Fruit fly (Drosophila melanogaster) whole organism, adult: ENCODE data around the gene CG32650.

Experiments used
- CG11617 ChIP-seq: fragments of 200-800 bp; sonication (Bioruptor generic); optimal IDR thresholded peaks from 2 replicates; lab custom pipeline; 2017; ENCODE audit warnings: mild to moderate bottlenecking, missing biosample characterization, missing genetic modification reagents, missing genetic modification characterization
- CG12768 ChIP-seq: fragments of 200-800 bp; sonication (Bioruptor generic); optimal IDR thresholded peaks from 2 replicates; lab custom pipeline; 2017; ENCODE audit warnings: missing biosample characterization, missing genetic modification characterization, mild to moderate bottlenecking, moderate library complexity, missing genetic modification reagents
- CG14711 ChIP-seq: fragments of 200-800 bp; sonication (Bioruptor generic); optimal IDR thresholded peaks from 2 replicates; lab custom pipeline; 2018; ENCODE audit warnings: missing biosample characterization, mild to moderate bottlenecking, missing genetic modification characterization, moderate library complexity
- CG1620 ChIP-seq: fragments of 200-800 bp; sonication (Bioruptor generic); optimal IDR thresholded peaks from 2 replicates; lab custom pipeline; 2016; ENCODE audit warnings: missing biosample characterization, missing genetic modification characterization
- CG33017 ChIP-seq: fragments of 200-800 bp; sonication (Bioruptor generic); optimal IDR thresholded peaks from 2 replicates; lab custom pipeline; 2018; ENCODE audit warnings: missing biosample characterization, mild to moderate bottlenecking, missing genetic modification characterization, moderate library complexity
- CG5204 ChIP-seq: fragments of 200-800 bp; sonication (Bioruptor generic); optimal IDR thresholded peaks from 2 replicates; lab custom pipeline; 2016; ENCODE audit warnings: missing biosample characterization, missing genetic modification characterization
- CG7045 ChIP-seq: fragments of 200-800 bp; sonication (Bioruptor generic); optimal IDR thresholded peaks from 2 replicates; lab custom pipeline; 2017; ENCODE audit warnings: missing biosample characterization, mild to moderate bottlenecking, missing genetic modification characterization
- CG7101 ChIP-seq: fragments of 200-800 bp; sonication (Bioruptor generic); optimal IDR thresholded peaks from 2 replicates; lab custom pipeline; 2018; ENCODE audit warnings: missing biosample characterization, mild to moderate bottlenecking, missing genetic modification characterization, moderate library complexity
- Clk ChIP-seq: fragments of 200-800 bp; sonication (Bioruptor generic); optimal IDR thresholded peaks from 2 replicates; lab custom pipeline; 2017; ENCODE audit warnings: missing biosample characterization, missing genetic modification characterization
- Crg-1 ChIP-seq: fragments of 200-800 bp; sonication (Bioruptor generic); optimal IDR thresholded peaks from 2 replicates; lab custom pipeline; 2016; ENCODE audit warnings: missing biosample characterization, missing genetic modification characterization
- Hr96 ChIP-seq: fragments of 200-800 bp; sonication (Bioruptor generic); optimal IDR thresholded peaks from 2 replicates; lab custom pipeline; 2016; ENCODE audit warnings: missing biosample characterization, missing genetic modification characterization
- Mnt ChIP-seq: fragments of 200-800 bp; sonication (Bioruptor generic); optimal IDR thresholded peaks from 2 replicates; lab custom pipeline; 2016; ENCODE audit warnings: missing biosample characterization, mild to moderate bottlenecking, missing genetic modification characterization
- bab1 ChIP-seq: fragments of 200-800 bp; sonication (Bioruptor generic); optimal IDR thresholded peaks from 3 replicates; lab custom pipeline; 2019; ENCODE audit warnings: missing biosample characterization, mild to moderate bottlenecking, missing genetic modification characterization, moderate library complexity
- cic ChIP-seq: fragments of 200-800 bp; sonication (Bioruptor generic); optimal IDR thresholded peaks from 2 replicates; lab custom pipeline; 2017; ENCODE audit warnings: missing biosample characterization, mild to moderate bottlenecking, missing genetic modification characterization, moderate library complexity
- cnc ChIP-seq, 2 experiments: fragments of >200 bp; optimal IDR thresholded peaks; 2 replicates each; lab custom pipeline; 2017
- kay ChIP-seq: fragments of 200-800 bp; sonication (Bioruptor generic); peaks from one replicate; lab custom pipeline; 2016; ENCODE audit warnings: missing biosample characterization, missing genetic modification characterization, borderline replicate concordance
- ovo ChIP-seq: fragments of 200-800 bp; sonication (Bioruptor generic); optimal IDR thresholded peaks from 2 replicates; lab custom pipeline; 2016; ENCODE audit warnings: missing biosample characterization, missing genetic modification characterization
- pad ChIP-seq: fragments of 200-800 bp; sonication (Bioruptor generic); optimal IDR thresholded peaks from 3 replicates; lab custom pipeline; 2017; ENCODE audit warnings: missing biosample characterization, missing genetic modification characterization, mild to moderate bottlenecking, moderate library complexity, missing genetic modification reagents
- tj ChIP-seq: fragments of 200-800 bp; sonication (Bioruptor generic); optimal IDR thresholded peaks from 3 replicates; lab custom pipeline; 2017; ENCODE audit warnings: missing biosample characterization, mild to moderate bottlenecking, missing genetic modification characterization, moderate library complexity
- toe ChIP-seq: fragments of 200-800 bp; sonication (Bioruptor generic); optimal IDR thresholded peaks from 2 replicates; lab custom pipeline; 2016; ENCODE audit warnings: missing biosample characterization, missing genetic modification characterization

Gene CG32650

DNA sequence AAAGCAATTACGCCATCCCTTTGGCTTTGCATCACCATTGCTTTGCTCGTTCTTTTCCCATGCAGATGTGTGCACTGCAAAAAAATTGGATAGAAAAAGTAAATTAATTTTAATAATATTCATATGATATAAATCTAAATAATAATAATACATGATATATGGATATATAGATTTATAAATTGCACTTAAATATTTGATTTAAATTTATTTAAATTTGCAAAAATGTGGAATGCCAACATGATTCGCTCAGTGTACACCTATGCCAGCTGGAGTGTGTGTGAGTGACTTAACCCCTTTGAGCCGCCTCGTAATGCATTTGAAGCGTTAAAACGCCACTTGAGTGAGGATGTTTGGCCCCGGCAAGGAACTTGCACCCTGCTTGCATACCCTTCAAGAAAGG, 15.3 kb upstream of the CG32650 start:
- TF ChIP-seq cnc (optimal IDR thresholded peaks at IDR 0.05; lab: Kevin White, UChicago) (no peak), CG12768 (GFP tag; lab: Kevin White, UChicago) (no peak), ovo (no peak), Mnt (GFP tag; lab: Kevin White, UChicago) (no peak), CG11617 (GFP tag; lab: Kevin White, UChicago) (no peak), kay (GFP tag; lab: Kevin White, UChicago) (no peak), CG5204 (GFP tag; lab: Kevin White, UChicago) (no peak), CG7101 (tag; lab: Kevin White, UChicago) (peak; percentile 34), Clk (GFP tag; lab: Kevin White, UChicago) (no peak), pad (GFP tag; lab: Kevin White, UChicago) (no peak), cic (GFP tag; lab: Kevin White, UChicago) (no peak), tj (GFP tag; lab: Kevin White, UChicago) (no peak), CG1620 (GFP tag; lab: Kevin White, UChicago) (no peak), CG33017 (tag; lab: Kevin White, UChicago) (peak; percentile 56), bab1 (GFP tag; lab: Kevin White, UChicago) (no peak), CG7045 (peak; percentile 8), Hr96 (GFP tag; lab: Kevin White, UChicago) (no peak), CG14711 (tag; lab: Kevin White, UChicago) (peak; percentile 26), Crg-1 (GFP tag; lab: Kevin White, UChicago) (no peak), toe (GFP tag; lab: Kevin White, UChicago) (no peak)

DNA sequence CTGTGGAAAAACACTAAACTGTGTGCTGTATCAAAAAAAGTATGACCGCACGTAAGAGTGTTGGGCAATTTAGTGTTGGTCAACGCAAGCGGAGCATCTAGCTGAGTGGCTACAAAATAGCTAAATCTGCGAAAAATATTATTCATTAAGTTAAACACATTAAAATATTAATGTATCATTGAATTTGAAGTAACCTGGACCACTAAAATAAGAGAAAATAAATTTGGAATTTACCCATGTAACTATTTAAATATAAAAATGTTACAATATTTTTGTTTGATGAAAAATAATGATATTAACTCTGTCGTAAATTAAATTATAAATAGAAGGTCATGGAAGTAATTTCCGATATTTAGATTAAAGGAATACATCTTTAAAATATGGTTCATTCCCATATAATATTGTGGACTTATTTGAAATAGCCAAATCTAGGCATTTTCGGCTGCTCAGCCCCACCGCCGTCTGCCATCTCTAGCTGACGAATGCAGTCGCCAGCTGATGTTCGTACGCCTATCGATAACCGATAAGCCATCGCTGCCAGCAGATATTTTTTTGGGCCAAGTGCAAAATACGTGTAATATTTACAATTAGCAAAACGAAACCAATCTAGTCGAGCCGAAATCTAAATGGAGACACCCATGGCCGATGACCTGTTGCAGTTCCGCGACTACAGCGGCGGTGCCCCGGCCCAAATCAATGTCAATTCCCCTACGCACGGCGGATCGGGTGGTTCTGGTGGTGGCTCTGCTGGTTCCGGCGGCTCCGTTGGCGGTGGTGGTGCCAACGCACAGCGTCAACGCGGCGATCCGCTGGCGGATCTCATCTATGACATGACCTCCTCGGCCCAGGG, 11.3 kb upstream of the CG32650 start, which contains the start of the genes Brms1 and CG4645:
Gene Brms1 (minus strand): TSS at position 46 of the 850 bp plus-strand sequence.
Gene CG4645 (plus strand): TSS at position 377 of the 850 bp plus-strand sequence.
- peak; percentile 49 for TF ChIP-seq tj (GFP tag; lab: Kevin White, UChicago)
- peak; percentile 55 for TF ChIP-seq kay (GFP tag; lab: Kevin White, UChicago)
- TF ChIP-seq CG14711 (tag; lab: Kevin White, UChicago) = peak; percentile 33
- peak; percentile 28 for TF ChIP-seq bab1 (GFP tag; lab: Kevin White, UChicago)
- TF ChIP-seq pad (GFP tag; lab: Kevin White, UChicago) = peak; percentile 77
- peak; percentile 66 for TF ChIP-seq ovo
- TF ChIP-seq CG7045 = peak; percentile 47
- peak; percentile 34 for TF ChIP-seq CG5204 (GFP tag; lab: Kevin White, UChicago)
- TF ChIP-seq Mnt (GFP tag; lab: Kevin White, UChicago) = peak; percentile 68
- TF ChIP-seq Hr96 (GFP tag; lab: Kevin White, UChicago) = peak; percentile 56
- peak; percentile 71 for TF ChIP-seq toe (GFP tag; lab: Kevin White, UChicago)
- peak; percentile 78 for TF ChIP-seq Crg-1 (GFP tag; lab: Kevin White, UChicago)
- TF ChIP-seq CG33017 (tag; lab: Kevin White, UChicago) = peak; percentile 7
- TF ChIP-seq cnc (optimal IDR thresholded peaks at IDR 0.05; lab: Kevin White, UChicago) = no peak
- no peak for TF ChIP-seq Clk (GFP tag; lab: Kevin White, UChicago)
- peak; percentile 88 for TF ChIP-seq CG1620 (GFP tag; lab: Kevin White, UChicago)
- TF ChIP-seq CG11617 (GFP tag; lab: Kevin White, UChicago) = peak; percentile 59
- TF ChIP-seq CG12768 (GFP tag; lab: Kevin White, UChicago) = peak; percentile 59
- TF ChIP-seq CG7101 (tag; lab: Kevin White, UChicago) = peak; percentile 80
- TF ChIP-seq cic (GFP tag; lab: Kevin White, UChicago) = no peak

DNA sequence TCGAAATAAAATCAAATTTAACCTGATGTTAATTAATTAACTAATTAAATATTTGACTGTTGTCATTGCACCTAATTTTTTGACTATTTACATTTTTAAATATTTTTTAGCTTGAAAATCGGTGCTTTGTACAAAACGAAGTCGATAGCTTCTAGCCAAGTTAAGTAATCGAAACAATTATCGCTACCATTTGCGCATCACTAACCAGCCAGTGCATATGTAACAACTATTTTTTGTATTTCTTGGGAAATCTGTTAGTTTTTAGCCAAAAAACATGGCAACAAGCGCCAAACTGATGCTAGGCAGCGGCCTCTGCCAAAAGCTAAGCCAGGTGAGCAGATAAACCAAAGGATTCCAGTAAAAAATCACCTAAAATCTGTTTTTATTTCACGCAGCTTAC, 8.4 kb upstream of the CG32650 start, which contains the start of gene mRpL49:
Gene mRpL49 (plus strand): TSS at position 192 of the 400 bp plus-strand sequence.
- TF ChIP-seq toe (GFP tag; lab: Kevin White, UChicago) (peak; percentile 14), bab1 (GFP tag; lab: Kevin White, UChicago) (no peak), CG1620 (GFP tag; lab: Kevin White, UChicago) (no peak)

DNA sequence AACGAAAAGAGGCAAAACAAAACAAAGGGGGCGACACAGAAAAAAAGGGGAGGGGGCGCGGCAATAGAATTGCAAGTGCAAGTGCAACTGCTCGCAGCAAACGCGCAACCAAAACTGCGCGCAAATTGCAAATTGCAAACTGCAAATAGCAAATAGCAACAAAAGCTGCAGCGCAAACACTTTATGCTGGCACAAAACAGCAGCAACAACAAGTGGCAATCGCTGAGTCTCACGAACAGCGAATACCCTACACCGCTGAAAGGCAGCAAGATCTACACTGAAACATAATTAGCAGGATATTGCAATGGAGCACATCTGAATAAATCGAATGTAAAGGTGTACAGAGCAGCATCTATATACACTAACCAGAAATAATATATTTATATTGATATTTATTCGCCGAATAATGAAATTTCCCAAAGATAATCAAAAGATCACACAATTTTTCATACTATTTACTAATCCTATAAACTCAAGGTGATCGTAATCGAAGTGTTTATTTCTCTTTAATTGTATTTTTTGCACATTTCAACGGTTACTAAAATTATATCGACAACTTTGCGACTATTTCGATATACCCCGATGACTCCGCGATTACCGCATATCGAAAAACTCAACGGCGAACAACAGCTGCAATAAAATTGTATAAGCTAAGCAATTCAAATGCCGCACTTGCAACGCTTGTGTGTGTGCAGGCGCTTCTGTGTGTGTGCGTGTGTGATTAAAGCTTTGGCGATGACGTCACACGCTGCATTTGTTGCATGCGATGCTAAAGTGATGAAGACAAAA, 7.6 kb upstream of the CG32650 start, which contains the start of gene CG4404:
Gene CG4404 (minus strand): TSS at position 118 of the 789 bp plus-strand sequence.
- TF ChIP-seq cnc (optimal IDR thresholded peaks at IDR 0.05; lab: Kevin White, UChicago) = peak in 1 of 2 experiments; percentile 62
- no peak for TF ChIP-seq pad (GFP tag; lab: Kevin White, UChicago)
- peak; percentile 29 for TF ChIP-seq toe (GFP tag; lab: Kevin White, UChicago)
- TF ChIP-seq kay (GFP tag; lab: Kevin White, UChicago) = no peak
- peak; percentile 36 for TF ChIP-seq CG11617 (GFP tag; lab: Kevin White, UChicago)
- TF ChIP-seq Crg-1 (GFP tag; lab: Kevin White, UChicago) = no peak
- peak; percentile 96 for TF ChIP-seq tj (GFP tag; lab: Kevin White, UChicago)
- peak; percentile 13 for TF ChIP-seq CG7101 (tag; lab: Kevin White, UChicago)
- TF ChIP-seq CG1620 (GFP tag; lab: Kevin White, UChicago) = peak; percentile 14
